Worm (Caenorhabditis elegans) whole organism, midembryonic: ENCODE results near the gene Y57G11C.52.

Source experiments
- flt-1 ChIP-seq: fragments of 200-800 bp; sonication (Bioruptor generic); IDR thresholded peaks from 2 replicates; pipeline ENCODE4 v1.3.6; 2022; ENCODE audit warnings: missing genetic modification characterization, missing compliant biosample characterization
- klf-2 ChIP-seq: fragments of 200-800 bp; sonication (Bioruptor generic); conservative IDR thresholded peaks from 2 replicates; pipeline ENCODE4 v1.3.6; 2022; ENCODE audit warnings: missing genetic modification reagents, missing genetic modification characterization, missing compliant biosample characterization
- med-1 ChIP-seq: sonication (generic microtip); optimal IDR thresholded peaks from 2 replicates; lab custom pipeline; 2017; ENCODE audit warnings: missing genetic modification characterization, mild to moderate bottlenecking, missing compliant biosample characterization, antibody characterized with exemption, missing genetic modification reagents; ENCODE audit not compliant: insufficient read depth
- tab-1 ChIP-seq: fragments of 200-800 bp; sonication (Bioruptor generic); IDR thresholded peaks from 2 replicates; pipeline ENCODE4 v1.3.6; 2022; ENCODE audit warnings: missing genetic modification characterization, missing compliant biosample characterization
- ztf-29 ChIP-seq: fragments of 200-800 bp; sonication (Bioruptor generic); IDR thresholded peaks from 2 replicates; pipeline ENCODE4 v1.3.6; 2022; ENCODE audit warnings: missing genetic modification reagents, missing genetic modification characterization, missing compliant biosample characterization

The Y57G11C.52 gene

ce11 chrIV:14903188-14903587 lies 49.4 kb downstream of the Y57G11C.52 start:
- TF ChIP-seq tab-1 (GFP tag; lab: Robert Waterston, UW), result no peak
- TF ChIP-seq ztf-29, result no peak
- no peak for TF ChIP-seq med-1 (GFP tag; lab: Kevin White, UChicago)
- no peak for TF ChIP-seq klf-2 (GFP tag; lab: Robert Waterston, UW)
- no peak for TF ChIP-seq flt-1
